Worm (Caenorhabditis elegans) whole organism, early embryonic: Measurements from ENCODE around the gene F12E12.2.

Experiments used
- ama-1 ChIP-seq: fragments of 150-350 bp; optimal IDR thresholded peaks from 2 replicates; lab custom pipeline; 2014
- ets-7 ChIP-seq: sonication (generic microtip); optimal IDR thresholded peaks from 2 replicates; lab custom pipeline; 2016; ENCODE audit warnings: missing genotype, missing genetic modification characterization, missing compliant biosample characterization
- flt-1 ChIP-seq: fragments of 200-800 bp; sonication (Bioruptor generic); IDR thresholded peaks from 2 replicates; pipeline ENCODE4 v1.3.6; 2022; ENCODE audit warnings: missing genetic modification characterization, missing compliant biosample characterization

DNA sequence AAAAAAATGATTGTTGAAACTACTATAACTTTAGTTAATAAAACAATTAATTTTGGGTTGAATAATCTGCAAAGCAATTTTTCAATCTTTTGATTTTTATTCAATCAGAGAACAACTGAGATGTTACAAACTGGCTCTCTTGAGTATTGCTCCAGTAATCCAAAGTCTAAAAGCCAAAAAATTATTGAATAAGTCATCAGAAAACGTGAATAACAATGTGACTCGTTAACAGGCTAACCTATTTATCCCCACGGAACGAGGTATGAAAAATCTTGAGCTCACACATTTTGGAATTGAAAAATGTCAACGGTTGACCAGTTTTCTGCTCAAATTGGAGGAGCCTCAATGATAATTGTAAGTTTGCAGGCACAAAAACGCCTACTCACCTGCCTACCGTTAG is 17.8 kb downstream of the F12E12.2 start, which contains the start of gene srx-111:
- no peak for TF ChIP-seq ama-1 (lab: Kevin White, UChicago)
- TF ChIP-seq ets-7 (tag; lab: Kevin White, UChicago) = no peak
- TF ChIP-seq flt-1 (GFP tag; lab: Robert Waterston, UW) = no peak
